Worm (Caenorhabditis elegans): ENCODE measurements around the gene T24H7.9.

T24H7.9 gene

DNA sequence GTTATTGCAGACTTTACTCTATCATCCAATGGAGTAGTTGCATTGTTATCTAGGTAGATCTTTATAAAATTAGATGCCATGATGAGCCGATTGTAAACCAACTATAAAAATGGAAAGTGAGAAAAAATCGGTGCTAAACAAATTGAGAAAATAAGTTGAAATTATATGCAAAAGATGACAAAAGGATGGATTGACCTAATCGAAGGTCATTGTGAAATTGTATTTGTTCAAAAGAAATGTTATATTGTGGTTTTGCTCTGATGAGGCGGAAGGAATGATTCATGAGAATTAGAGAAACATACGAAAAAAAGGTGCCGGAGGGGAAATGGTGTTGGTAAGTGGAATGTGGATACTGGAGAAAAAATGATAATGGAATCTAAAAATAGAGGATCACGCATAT lies 45.7 kb upstream of the T24H7.9 start, which contains the start of gene scly-1:
scly-1 (minus strand) TSS at position 101 of the 400 bp plus-strand sequence.
- TF ChIP-seq spr-3 (GFP tag; optimal IDR thresholded peaks at IDR 0.05): no peak
- TF ChIP-seq dmd-6 (GFP tag; IDR thresholded peaks at IDR 0.05): no peak
- TF ChIP-seq hlh-30 (tag; optimal IDR thresholded peaks at IDR 0.05; ENCODE audit: insufficient read depth): no peak
- TF ChIP-seq nhr-76 (tag; optimal IDR thresholded peaks at IDR 0.05): no peak
- TF ChIP-seq ZK546.5 (tag; optimal IDR thresholded peaks at IDR 0.05): no peak
- TF ChIP-seq dmd-9 (GFP tag; IDR thresholded peaks at IDR 0.05): no peak
- TF ChIP-seq pqm-1 (tag; optimal IDR thresholded peaks at IDR 0.05): no peak
- TF ChIP-seq mep-1 (tag; optimal IDR thresholded peaks at IDR 0.05): no peak
- no peak for TF ChIP-seq set-16 (GFP tag; IDR thresholded peaks at IDR 0.05)
- no peak for TF ChIP-seq ceh-44 (GFP tag; IDR thresholded peaks at IDR 0.05)
- no peak for TF ChIP-seq dmd-8 (GFP tag; IDR thresholded peaks at IDR 0.05)

ce11 chrII:6273916-6274315 lies 38.6 kb upstream of the T24H7.9 start, which contains the start of gene bpl-1:
TSS of gene bpl-1 (plus strand) at chrII:6274216.
- TF ChIP-seq nhr-6 (tag; optimal IDR thresholded peaks at IDR 0.05): no peak
- TF ChIP-seq lin-15B (tag; optimal IDR thresholded peaks at IDR 0.05): no peak
- peak in 1 of 2 experiments; percentile 27 for TF ChIP-seq lsy-2 (tag; optimal IDR thresholded peaks at IDR 0.05)
- no peak for TF ChIP-seq F49E8.2 (tag; optimal IDR thresholded peaks at IDR 0.05; ENCODE audit: borderline replicate concordance)
- TF ChIP-seq ZK546.5 (tag; optimal IDR thresholded peaks at IDR 0.05): no peak

- TF ChIP-seq vab-7 (GFP tag; IDR thresholded peaks at IDR 0.05): peak; percentile 77
- TF ChIP-seq lin-39 (tag; optimal IDR thresholded peaks at IDR 0.05): no peak
- TF ChIP-seq Y105C5A.15 (GFP tag; IDR thresholded peaks at IDR 0.05): no peak
- TF ChIP-seq nhr-42 (GFP tag; IDR thresholded peaks at IDR 0.05): peak; percentile 67; the same call in 1 of the 2 replicates
- peak; percentile 41 for TF ChIP-seq duxl-1 (tag; optimal IDR thresholded peaks at IDR 0.05; ENCODE audit: poor library complexity)
- no peak for TF ChIP-seq ceh-62 (tag; optimal IDR thresholded peaks at IDR 0.05)
- TF ChIP-seq ztf-7 (tag; optimal IDR thresholded peaks at IDR 0.05): no peak
- peak; percentile 71 for TF ChIP-seq dmd-9 (GFP tag; IDR thresholded peaks at IDR 0.05)
- peak; percentile 40 for TF ChIP-seq dve-1 (tag; optimal IDR thresholded peaks at IDR 0.05; ENCODE audit: insufficient read depth)
- TF ChIP-seq pha-4 (GFP tag; IDR thresholded peaks at IDR 0.05): no peak
- TF ChIP-seq pha-4 (tag; optimal IDR thresholded peaks at IDR 0.05): no peak
- peak; percentile 22 for TF ChIP-seq F49E8.2 (tag; optimal IDR thresholded peaks at IDR 0.05; ENCODE audit: borderline replicate concordance)
- no peak for TF ChIP-seq Y5F2A.4 (GFP tag; optimal IDR thresholded peaks at IDR 0.05)
- no peak for TF ChIP-seq unc-39 (tag; optimal IDR thresholded peaks at IDR 0.05)
- TF ChIP-seq mdt-29 (GFP tag; IDR thresholded peaks at IDR 0.05): no peak
- peak; percentile 70 for TF ChIP-seq Y48G9A.11 (GFP tag; IDR thresholded peaks at IDR 0.05)
- peak; percentile 20 for TF ChIP-seq nhr-28 (tag; optimal IDR thresholded peaks at IDR 0.05)
- TF ChIP-seq nhr-11 (tag; optimal IDR thresholded peaks at IDR 0.05): peak; percentile 27
- TF ChIP-seq lin-38 (GFP tag; IDR thresholded peaks at IDR 0.05): peak; percentile 89
- peak in 1 of 2 experiments; percentile 5 for TF ChIP-seq daf-16 (GFP tag; optimal IDR thresholded peaks at IDR 0.05)
- TF ChIP-seq daf-16 (tag; optimal IDR thresholded peaks at IDR 0.05): peak; percentile 6
- peak in 1 of 2 experiments; percentile 37 for TF ChIP-seq unc-62 (GFP tag; optimal IDR thresholded peaks at IDR 0.05 in 1 of 2)
- no peak for TF ChIP-seq unc-62 (tag; optimal IDR thresholded peaks at IDR 0.05)
- no peak for TF ChIP-seq nhr-237 (tag; optimal IDR thresholded peaks at IDR 0.05)
- peak; percentile 28 for TF ChIP-seq lin-13 (GFP tag; optimal IDR thresholded peaks at IDR 0.05)
- no peak for TF ChIP-seq lim-7 (GFP tag; IDR thresholded peaks at IDR 0.05)
- no peak for TF ChIP-seq nhr-102 (tag; optimal IDR thresholded peaks at IDR 0.05)
- no peak for TF ChIP-seq lin-15B (tag; optimal IDR thresholded peaks at IDR 0.05)
- peak; percentile 78 for TF ChIP-seq egl-43 (GFP tag; IDR thresholded peaks at IDR 0.05)
- TF ChIP-seq fos-1 (tag; optimal IDR thresholded peaks at IDR 0.05): no peak
- peak; percentile 69 for TF ChIP-seq unc-130 (GFP tag; optimal IDR thresholded peaks at IDR 0.05)
- peak; percentile 61; the same call in 1 of the 2 replicates for TF ChIP-seq snpc-1.2 (GFP tag; IDR thresholded peaks at IDR 0.05)
- peak; percentile 81 for TF ChIP-seq mep-1 (tag; optimal IDR thresholded peaks at IDR 0.05)
- TF ChIP-seq skn-1 (tag; optimal IDR thresholded peaks at IDR 0.05): no peak
- TF ChIP-seq mdl-1 (tag; optimal IDR thresholded peaks at IDR 0.05): peak in 1 of 2 experiments; percentile 52
- TF ChIP-seq jun-1 (tag; optimal IDR thresholded peaks at IDR 0.05): no peak
- no peak for TF ChIP-seq zip-11 (GFP tag; IDR thresholded peaks at IDR 0.05)
Observed at ce11 chrII:6269805-6270414, 34.6 kb upstream of the T24H7.9 start, which contains the start of gene F13H8.2. TSS of gene F13H8.2 (plus strand) at chrII:6270364.

All from whole organism, L4 larva.